Worm (Caenorhabditis elegans) whole organism, late embryonic: ENCODE data around the gene nspg-10.

Experiments
- C38D4.7 ChIP-seq: fragments of 200-800 bp; sonication (Bioruptor generic); optimal IDR thresholded peaks from 2 replicates; lab custom pipeline; 2018; ENCODE audit warnings: mild to moderate bottlenecking, missing genetic modification characterization, moderate library complexity, missing compliant biosample characterization
- K02D7.2 ChIP-seq: sonication (generic microtip); optimal IDR thresholded peaks from 2 replicates; lab custom pipeline; 2017; ENCODE audit warnings: mild to moderate bottlenecking, missing genetic modification characterization, missing compliant biosample characterization
- K09A11.1 ChIP-seq: sonication (generic microtip); optimal IDR thresholded peaks from 2 replicates; lab custom pipeline; 2017; ENCODE audit warnings: antibody characterized with exemption, mild to moderate bottlenecking, missing genetic modification characterization, missing compliant biosample characterization; ENCODE audit not compliant: insufficient read depth
- T23F11.4 ChIP-seq: fragments of 200-800 bp; sonication (Bioruptor generic); optimal IDR thresholded peaks from 2 replicates; lab custom pipeline; 2018; ENCODE audit warnings: mild to moderate bottlenecking, missing genetic modification characterization, missing compliant biosample characterization
- ceh-19 ChIP-seq: fragments of 200-800 bp; sonication (Bioruptor generic); optimal IDR thresholded peaks from 2 replicates; lab custom pipeline; 2018; ENCODE audit warnings: mild to moderate bottlenecking, missing genetic modification characterization, missing compliant biosample characterization
- ceh-30 ChIP-seq: fragments of 150-350 bp; optimal IDR thresholded peaks from 2 replicates; lab custom pipeline; 2014; ENCODE audit warnings: missing biosample characterization, missing genetic modification characterization
- ceh-31 ChIP-seq: sonication (generic microtip); optimal IDR thresholded peaks from 2 replicates; lab custom pipeline; 2016; ENCODE audit warnings: missing genetic modification characterization, missing compliant biosample characterization
- ceh-48 ChIP-seq: sonication (generic microtip); optimal IDR thresholded peaks from 2 replicates; lab custom pipeline; 2016; ENCODE audit warnings: missing genetic modification characterization, inconsistent platforms, missing compliant biosample characterization
- dmd-4 ChIP-seq: sonication (generic microtip); optimal IDR thresholded peaks from 2 replicates; lab custom pipeline; 2016; ENCODE audit warnings: borderline replicate concordance, missing genetic modification characterization, missing compliant biosample characterization
- elt-4 ChIP-seq: sonication (generic microtip); optimal IDR thresholded peaks from 2 replicates; lab custom pipeline; 2016; ENCODE audit warnings: missing genetic modification characterization, missing compliant biosample characterization
- fkh-6 ChIP-seq: sonication (generic microtip); optimal IDR thresholded peaks from 2 replicates; lab custom pipeline; 2016; ENCODE audit warnings: missing genetic modification characterization, missing compliant biosample characterization
- gmeb-2 ChIP-seq: sonication (generic microtip); optimal IDR thresholded peaks from 2 replicates; lab custom pipeline; 2016; ENCODE audit warnings: missing genetic modification characterization, inconsistent platforms, missing compliant biosample characterization
- lin-11 ChIP-seq: fragments of 200-800 bp; sonication (Bioruptor generic); optimal IDR thresholded peaks from 2 replicates; lab custom pipeline; 2018; ENCODE audit warnings: mild to moderate bottlenecking, missing genetic modification characterization, missing compliant biosample characterization
- mec-3 ChIP-seq: sonication (generic microtip); optimal IDR thresholded peaks from 2 replicates; lab custom pipeline; 2016; ENCODE audit warnings: borderline replicate concordance, missing genetic modification characterization, missing compliant biosample characterization
- nfya-1 ChIP-seq: sonication (generic microtip); optimal IDR thresholded peaks from 2 replicates; lab custom pipeline; 2017; ENCODE audit warnings: missing genetic modification characterization, mild to moderate bottlenecking, missing compliant biosample characterization, antibody characterized with exemption, moderate library complexity
- nhr-11 ChIP-seq: fragments of 150-350 bp; optimal IDR thresholded peaks from 2 replicates; lab custom pipeline; 2014; ENCODE audit warnings: missing biosample characterization, missing genetic modification characterization
- nhr-232 ChIP-seq: sonication (generic microtip); optimal IDR thresholded peaks from 2 replicates; lab custom pipeline; 2016; ENCODE audit warnings: missing genetic modification characterization, missing compliant biosample characterization
- odd-2 ChIP-seq: sonication (generic microtip); optimal IDR thresholded peaks from 2 replicates; lab custom pipeline; 2017; ENCODE audit warnings: antibody characterized with exemption, mild to moderate bottlenecking, missing genetic modification characterization, missing compliant biosample characterization
- pag-3 ChIP-seq: sonication (generic microtip); optimal IDR thresholded peaks from 2 replicates; lab custom pipeline; 2016; ENCODE audit warnings: missing compliant biosample characterization, missing genetic modification characterization, borderline replicate concordance
- pat-9 ChIP-seq: fragments of 200-800 bp; sonication (Bioruptor generic); optimal IDR thresholded peaks from 2 replicates; lab custom pipeline; 2018; ENCODE audit warnings: mild to moderate bottlenecking, missing genetic modification characterization, moderate library complexity, missing compliant biosample characterization
- pha-2 ChIP-seq: sonication (generic microtip); optimal IDR thresholded peaks from 2 replicates; lab custom pipeline; 2017; ENCODE audit warnings: mild to moderate bottlenecking, missing genetic modification characterization, missing compliant biosample characterization
- ref-2 ChIP-seq: sonication (generic microtip); optimal IDR thresholded peaks from 2 replicates; lab custom pipeline; 2016; ENCODE audit warnings: missing genetic modification characterization, missing compliant biosample characterization
- sox-2 ChIP-seq: fragments of 200-800 bp; sonication (Bioruptor generic); IDR thresholded peaks from 2 replicates; pipeline ENCODE4 v1.3.6; 2022; ENCODE audit warnings: missing genetic modification reagents, missing genetic modification characterization, missing compliant biosample characterization
- tbx-7 ChIP-seq: sonication (generic microtip); optimal IDR thresholded peaks from 2 replicates; lab custom pipeline; 2016; ENCODE audit warnings: missing genotype, missing genetic modification characterization, missing compliant biosample characterization
- unc-3 ChIP-seq, 2 experiments: fragments of 200-800 bp in 1 of 2; sonication (Bioruptor generic) in 1 of 2; sonication (generic microtip) in 1 of 2; conservative IDR thresholded peaks in 1 of 2; optimal IDR thresholded peaks in 1 of 2; 2 replicates each; pipeline versions ENCODE4 v1.3.6 to Lab custom; 2016 to 2022; ENCODE audit warnings: missing compliant biosample characterization in 2 of 2, missing genetic modification characterization in 2 of 2, missing genetic modification reagents in 1 of 2
- unc-42 ChIP-seq: sonication (generic microtip); optimal IDR thresholded peaks from 2 replicates; lab custom pipeline; 2016; ENCODE audit warnings: missing genotype, missing genetic modification characterization, missing compliant biosample characterization
- unc-55 ChIP-seq: sonication (generic microtip); optimal IDR thresholded peaks from 2 replicates; lab custom pipeline; 2017; ENCODE audit warnings: missing biosample characterization, missing genetic modification reagents, missing genetic modification characterization
- unc-86 ChIP-seq: sonication (generic microtip); optimal IDR thresholded peaks from 2 replicates; lab custom pipeline; 2016; ENCODE audit warnings: missing genetic modification characterization, missing compliant biosample characterization

Gene nspg-10

ce11 chrIV:4637840-4638239 is 32.3 kb downstream of the nspg-10 start, which contains the start of gene F19C7.8:
Gene F19C7.8 (minus strand): TSS chrIV:4638095.
- TF ChIP-seq unc-55 (GFP tag; lab: Kevin White, UChicago), result peak; percentile 44
- TF ChIP-seq C38D4.7 (GFP tag; lab: Kevin White, UChicago), result no peak

- no peak for TF ChIP-seq unc-3 (GFP tag; conservative IDR thresholded peaks at IDR 0.05; lab: Robert Waterston, UW)
- no peak for TF ChIP-seq unc-3 (tag; optimal IDR thresholded peaks at IDR 0.05; lab: Kevin White, UChicago)
- no peak for TF ChIP-seq lin-11 (tag; lab: Kevin White, UChicago)
- TF ChIP-seq fkh-6 (tag; lab: Kevin White, UChicago), result no peak
- TF ChIP-seq unc-55 (GFP tag; lab: Kevin White, UChicago), result no peak
- no peak for TF ChIP-seq nfya-1
- TF ChIP-seq tbx-7 (tag; lab: Kevin White, UChicago), result no peak
- no peak for TF ChIP-seq T23F11.4
- TF ChIP-seq mec-3, result no peak
- no peak for TF ChIP-seq unc-86
- TF ChIP-seq nhr-232 (tag; lab: Kevin White, UChicago), result no peak
Observed at ce11 chrIV:4639352-4639751, 33.8 kb downstream of the nspg-10 start.

- no peak for TF ChIP-seq unc-86
- TF ChIP-seq C38D4.7 (GFP tag; lab: Kevin White, UChicago), result no peak
- TF ChIP-seq odd-2 (tag; lab: Kevin White, UChicago), result no peak
- no peak for TF ChIP-seq ref-2 (tag; lab: Kevin White, UChicago)
- no peak for TF ChIP-seq ceh-48
- TF ChIP-seq ceh-19 (GFP tag; lab: Kevin White, UChicago), result no peak
Observed at ce11 chrIV:4640941-4641340, 35.4 kb downstream of the nspg-10 start.

ce11 chrIV:4643577-4643976 is 38.0 kb downstream of the nspg-10 start:
- TF ChIP-seq pag-3 (tag; lab: Kevin White, UChicago) (no peak), ceh-30 (tag; lab: Kevin White, UChicago) (no peak), C38D4.7 (GFP tag; lab: Kevin White, UChicago) (no peak), dmd-4 (tag; lab: Kevin White, UChicago) (no peak), lin-11 (tag; lab: Kevin White, UChicago) (no peak), nfya-1 (no peak), K02D7.2 (tag; lab: Kevin White, UChicago) (no peak), pha-2 (tag; lab: Kevin White, UChicago) (no peak)
- TF ChIP-seq, all 69 proteins: peak for 0

ce11 chrIV:4645243-4645642 is 39.7 kb downstream of the nspg-10 start:
- TF ChIP-seq unc-55 (GFP tag; lab: Kevin White, UChicago), result no peak
- TF ChIP-seq ceh-30 (tag; lab: Kevin White, UChicago), result no peak
- TF ChIP-seq nhr-11, result no peak
- TF ChIP-seq fkh-6 (tag; lab: Kevin White, UChicago), result no peak
- no peak for TF ChIP-seq K09A11.1 (tag; lab: Kevin White, UChicago)
- no peak for TF ChIP-seq C38D4.7 (GFP tag; lab: Kevin White, UChicago)
- TF ChIP-seq dmd-4 (tag; lab: Kevin White, UChicago), result no peak
- no peak for TF ChIP-seq ceh-48
- TF ChIP-seq lin-11 (tag; lab: Kevin White, UChicago), result no peak
- TF ChIP-seq elt-4, result no peak
- TF ChIP-seq unc-42 (tag; lab: Kevin White, UChicago), result no peak
- TF ChIP-seq gmeb-2, result no peak
- TF ChIP-seq sox-2 (GFP tag; lab: Robert Waterston, UW), result no peak
- no peak for TF ChIP-seq pha-2 (tag; lab: Kevin White, UChicago)
- TF ChIP-seq nfya-1, result no peak
- no peak for TF ChIP-seq pag-3 (tag; lab: Kevin White, UChicago)
- no peak for TF ChIP-seq mec-3
- TF ChIP-seq pat-9 (tag; lab: Kevin White, UChicago), result no peak
- TF ChIP-seq nhr-232 (tag; lab: Kevin White, UChicago), result no peak

ce11 chrIV:4647385-4647784 is 41.8 kb downstream of the nspg-10 start, which contains the start of gene F29B9.8:
Gene F29B9.8 (plus strand): TSS chrIV:4647685.
- no peak for TF ChIP-seq ceh-31 (tag; lab: Kevin White, UChicago)
